Worm (Caenorhabditis elegans) whole organism, L1 larva: ENCODE results near the gene che-2.

Source experiments
- ceh-63 ChIP-seq: fragments of 200-800 bp; sonication (Bioruptor generic); optimal IDR thresholded peaks from 2 replicates; lab custom pipeline; 2018; ENCODE audit warnings: mild to moderate bottlenecking, missing genetic modification characterization, missing compliant biosample characterization
- elt-3 ChIP-seq, 6 experiments: fragments of 150-350 bp in 1 of 6; sonication (generic microtip); optimal IDR thresholded peaks; 2 replicates each; lab custom pipeline; 2017 to 2018; ENCODE audit warnings: missing biosample characterization in 6 of 6, missing genetic modification characterization in 6 of 6, inconsistent platforms in 1 of 6
- tbx-2 ChIP-seq: sonication (generic microtip); optimal IDR thresholded peaks from 2 replicates; lab custom pipeline; 2016; ENCODE audit warnings: missing genetic modification characterization, missing compliant biosample characterization
- unc-62 ChIP-seq: fragments of 150-350 bp; optimal IDR thresholded peaks from 2 replicates; lab custom pipeline; 2014; ENCODE audit warnings: missing biosample characterization, missing genetic modification reagents, missing genetic modification characterization
- zag-1 ChIP-seq: fragments of 150-350 bp; optimal IDR thresholded peaks from 2 replicates; lab custom pipeline; 2014; ENCODE audit warnings: missing biosample characterization, missing genetic modification characterization
- ztf-11 ChIP-seq, 2 experiments: sonication (generic microtip); optimal IDR thresholded peaks; 2 replicates each; lab custom pipeline; 2016 to 2017; ENCODE audit warnings: missing genetic modification characterization in 2 of 2, missing biosample characterization in 1 of 2, missing compliant biosample characterization in 1 of 2

DNA sequence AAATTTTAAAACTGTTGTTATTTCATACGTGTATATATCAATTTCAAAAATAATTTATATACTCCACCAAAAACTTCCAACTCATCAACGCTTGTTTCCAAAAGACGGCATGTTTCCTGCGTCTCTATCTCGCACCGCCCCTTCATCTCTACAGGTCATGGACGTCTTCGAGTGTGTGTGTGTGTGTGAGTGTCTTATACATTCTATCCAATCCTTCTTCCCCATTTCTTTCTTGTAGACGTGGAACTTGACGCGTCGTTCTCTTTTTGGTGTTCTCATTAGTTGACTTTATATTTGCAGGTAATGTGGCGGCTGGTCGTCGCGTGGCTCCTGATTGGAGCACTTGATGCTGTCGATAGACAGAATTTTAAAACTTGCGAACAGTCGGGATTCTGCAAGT lies 20.9 kb upstream of the che-2 start, which contains the start of gene aagr-4:
- no peak for TF ChIP-seq elt-3 (tag; optimal IDR thresholded peaks at IDR 0.05; lab: Kevin White, UChicago)
- no peak for TF ChIP-seq unc-62 (GFP tag; lab: Kevin White, UChicago)
- no peak for TF ChIP-seq ztf-11 (tag; optimal IDR thresholded peaks at IDR 0.05; lab: Kevin White, UChicago)
- no peak for TF ChIP-seq ceh-63 (GFP tag; lab: Kevin White, UChicago)
- no peak for TF ChIP-seq zag-1 (tag; lab: Kevin White, UChicago)
- TF ChIP-seq tbx-2 (tag; lab: Kevin White, UChicago), result no peak
